Worm (Caenorhabditis elegans): ENCODE measurements around the gene T14G11.1.

ce11 chrX:2727681-2728080 is 38.9 kb downstream of the T14G11.1 start:
- TF ChIP-seq flt-1 (GFP tag; IDR thresholded peaks at IDR 0.05) (no peak), ztf-29 (GFP tag; IDR thresholded peaks at IDR 0.05) (no peak), T22C8.4 (GFP tag; IDR thresholded peaks at IDR 0.05) (no peak), ref-1 (GFP tag; conservative IDR thresholded peaks at IDR 0.05) (no peak), klf-2 (GFP tag; conservative IDR thresholded peaks at IDR 0.05) (no peak), med-1 (GFP tag; optimal IDR thresholded peaks at IDR 0.05; ENCODE audit: insufficient read depth) (no peak), tab-1 (GFP tag; IDR thresholded peaks at IDR 0.05) (no peak), ztf-23 (GFP tag; IDR thresholded peaks at IDR 0.05) (no peak), cog-1 (tag; optimal IDR thresholded peaks at IDR 0.05) (no peak)
